Worm (Caenorhabditis elegans) whole organism, L4/young adult: ENCODE data around the gene F56D6.21.

ENCODE experiments used
- W03F9.2 ChIP-seq: fragments of 150-350 bp; optimal IDR thresholded peaks from 2 replicates; lab custom pipeline; 2014; ENCODE audit warnings: missing biosample characterization, missing genetic modification characterization
- dao-5 ChIP-seq: sonication (generic microtip); optimal IDR thresholded peaks from 2 replicates; lab custom pipeline; 2016; ENCODE audit warnings: missing genotype, missing genetic modification characterization, moderate library complexity, missing compliant biosample characterization
- him-1 ChIP-seq: sonication (generic microtip); optimal IDR thresholded peaks from 2 replicates; lab custom pipeline; 2016; ENCODE audit warnings: missing genotype, missing genetic modification reagents, missing genetic modification characterization, missing compliant biosample characterization

Gene F56D6.21

DNA sequence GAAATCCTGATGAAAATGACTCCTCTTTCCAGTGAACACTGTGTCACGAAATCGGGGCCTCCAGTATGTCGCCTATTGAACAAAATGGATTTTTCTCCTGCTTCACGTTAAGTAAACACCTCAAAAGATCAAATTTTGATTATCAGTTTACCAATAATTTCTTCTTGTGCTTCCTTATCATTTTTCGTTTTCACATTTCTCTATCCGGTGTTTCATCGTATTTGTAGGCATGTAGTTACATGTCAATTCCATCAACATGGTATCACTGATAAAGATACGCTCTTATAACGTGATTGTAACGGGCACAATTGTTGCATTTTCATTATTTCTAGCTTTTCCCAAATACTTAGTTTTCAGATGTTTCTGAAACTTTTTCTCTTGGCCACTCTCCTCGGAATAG, 39.7 kb downstream of the F56D6.21 start, which contains the start of gene clec-72:
Gene clec-72, plus strand, starts transcription at position 358 of the 400 bp plus-strand sequence.
- TF ChIP-seq dao-5 (tag; lab: Kevin White, UChicago) = no peak
- TF ChIP-seq him-1 (tag; lab: Kevin White, UChicago) = no peak
- TF ChIP-seq W03F9.2 = no peak
